Fruit fly (Drosophila melanogaster) whole organism, embryonic: ENCODE measurements around the gene Capa.

Experiments used
- Antp ChIP-seq: fragments of 200-800 bp; sonication (Bioruptor generic); optimal IDR thresholded peaks from 3 replicates; lab custom pipeline; 2016; ENCODE audit warnings: missing biosample characterization, missing genetic modification characterization
- BEAF-32 ChIP-seq: fragments of 200-800 bp; sonication (Bioruptor generic); optimal IDR thresholded peaks from 3 replicates; lab custom pipeline; 2017; ENCODE audit warnings: missing biosample characterization, missing genetic modification characterization, mild to moderate bottlenecking, moderate library complexity, missing genetic modification reagents
- BtbVII ChIP-seq: fragments of 200-800 bp; sonication (Bioruptor generic); optimal IDR thresholded peaks from 3 replicates; lab custom pipeline; 2017; ENCODE audit warnings: missing biosample characterization, mild to moderate bottlenecking, missing genetic modification characterization
- CG10274 ChIP-seq: fragments of 200-800 bp; sonication (Bioruptor generic); optimal IDR thresholded peaks from 3 replicates; lab custom pipeline; 2017; ENCODE audit warnings: missing biosample characterization, mild to moderate bottlenecking, missing genetic modification characterization
- CG10979 ChIP-seq: fragments of 200-800 bp; sonication (Bioruptor generic); optimal IDR thresholded peaks from 2 replicates; lab custom pipeline; 2018; ENCODE audit warnings: missing biosample characterization, mild to moderate bottlenecking, missing genetic modification characterization, moderate library complexity
- CG12219 ChIP-seq: fragments of 200-800 bp; sonication (Bioruptor generic); optimal IDR thresholded peaks from 3 replicates; lab custom pipeline; 2018; ENCODE audit warnings: missing biosample characterization, mild to moderate bottlenecking, missing genetic modification characterization
- CG17328 ChIP-seq: fragments of 200-800 bp; sonication (Bioruptor generic); IDR thresholded peaks from 2 replicates; pipeline ENCODE4 v1.3.6; 2022; ENCODE audit warnings: missing biosample characterization, missing genetic modification characterization
- CG17359 ChIP-seq: fragments of 200-800 bp; sonication (Bioruptor generic); optimal IDR thresholded peaks from 3 replicates; lab custom pipeline; 2018; ENCODE audit warnings: missing biosample characterization, mild to moderate bottlenecking, missing genetic modification characterization, moderate library complexity
- CG30431 ChIP-seq: fragments of 200-800 bp; sonication (Bioruptor generic); optimal IDR thresholded peaks from 2 replicates; lab custom pipeline; 2017; ENCODE audit warnings: missing biosample characterization, missing genetic modification characterization
- CG31388 ChIP-seq: fragments of 200-800 bp; sonication (Bioruptor generic); optimal IDR thresholded peaks from 2 replicates; lab custom pipeline; 2016; ENCODE audit warnings: missing biosample characterization, missing genetic modification characterization
- CG32772 ChIP-seq: fragments of 200-800 bp; sonication (Bioruptor generic); IDR thresholded peaks from 2 replicates; pipeline ENCODE4 v1.3.6; 2022; ENCODE audit warnings: missing biosample characterization, missing genetic modification characterization
- CG3847 ChIP-seq: fragments of 200-800 bp; sonication (Bioruptor generic); IDR thresholded peaks from 2 replicates; pipeline ENCODE4 v1.3.6; 2022; ENCODE audit warnings: missing biosample characterization, missing genetic modification characterization
- CG42726 ChIP-seq: fragments of 200-800 bp; sonication (Bioruptor generic); IDR thresholded peaks from 2 replicates; pipeline ENCODE4 v1.3.6; 2022; ENCODE audit warnings: missing biosample characterization, missing genetic modification characterization; ENCODE audit not compliant: partially characterized antibody
- CG4730 ChIP-seq: fragments of 200-800 bp; sonication (Bioruptor generic); IDR thresholded peaks from 2 replicates; pipeline ENCODE4 v1.3.6; 2022; ENCODE audit warnings: missing biosample characterization, missing genetic modification characterization
- CG6791 ChIP-seq: fragments of 200-800 bp; sonication (Bioruptor generic); IDR thresholded peaks from 3 replicates; pipeline ENCODE4 v1.3.6; 2022; ENCODE audit warnings: missing biosample characterization, missing genetic modification characterization; ENCODE audit not compliant: partially characterized antibody
- CG7271 ChIP-seq: fragments of 200-800 bp; sonication (Bioruptor generic); optimal IDR thresholded peaks from 2 replicates; lab custom pipeline; 2018; ENCODE audit warnings: missing biosample characterization, mild to moderate bottlenecking, missing genetic modification characterization, moderate library complexity
- CG7556 ChIP-seq: fragments of 200-800 bp; sonication (Bioruptor generic); optimal IDR thresholded peaks from 2 replicates; lab custom pipeline; 2017; ENCODE audit warnings: missing biosample characterization, mild to moderate bottlenecking, missing genetic modification characterization
- CG8944 ChIP-seq: fragments of 200-800 bp; sonication (Bioruptor generic); optimal IDR thresholded peaks from 3 replicates; lab custom pipeline; 2016; ENCODE audit warnings: missing biosample characterization, missing genetic modification characterization
- CG9727 ChIP-seq: fragments of 200-800 bp; sonication (Bioruptor generic); optimal IDR thresholded peaks from 3 replicates; lab custom pipeline; 2017; ENCODE audit warnings: missing biosample characterization, mild to moderate bottlenecking, missing genetic modification characterization
- CG9876 ChIP-seq: fragments of 200-800 bp; sonication (Bioruptor generic); optimal IDR thresholded peaks from 2 replicates; lab custom pipeline; 2016; ENCODE audit warnings: missing biosample characterization, missing genetic modification characterization
- Ets65A ChIP-seq: fragments of 200-800 bp; sonication (Bioruptor generic); peaks from one replicate; lab custom pipeline; 2016; ENCODE audit warnings: missing biosample characterization, missing genetic modification characterization
- HLH4C ChIP-seq: fragments of 200-800 bp; sonication (Bioruptor generic); IDR thresholded peaks from 3 replicates; pipeline ENCODE4 v1.3.6; 2022; ENCODE audit warnings: missing biosample characterization, missing genetic modification characterization; ENCODE audit not compliant: partially characterized antibody
- Hr3 ChIP-seq: fragments of 200-800 bp; sonication (Bioruptor generic); optimal IDR thresholded peaks from 3 replicates; lab custom pipeline; 2016; ENCODE audit warnings: missing biosample characterization, missing genetic modification characterization
- Hsf ChIP-seq: fragments of 200-800 bp; sonication (Bioruptor generic); optimal IDR thresholded peaks from 3 replicates; lab custom pipeline; 2016; ENCODE audit warnings: missing biosample characterization, missing genetic modification characterization
- Lpt ChIP-seq: fragments of >200 bp; optimal IDR thresholded peaks from 2 replicates; lab custom pipeline; 2018; ENCODE audit warnings: missing biosample characterization, missing genetic modification characterization
- Opbp ChIP-seq: fragments of 200-800 bp; sonication (Bioruptor generic); IDR thresholded peaks from 3 replicates; pipeline ENCODE4 v1.3.6; 2022; ENCODE audit warnings: missing biosample characterization, missing genetic modification characterization; ENCODE audit not compliant: partially characterized antibody
- Ptx1 ChIP-seq: fragments of 200-800 bp; sonication (Bioruptor generic); IDR thresholded peaks from 2 replicates; pipeline ENCODE4 v1.3.6; 2022; ENCODE audit warnings: missing biosample characterization, missing genetic modification characterization
- Ssrp ChIP-seq: fragments of 200-800 bp; sonication (Bioruptor generic); optimal IDR thresholded peaks from 2 replicates; lab custom pipeline; 2018; ENCODE audit warnings: missing biosample characterization, mild to moderate bottlenecking, missing genetic modification characterization, moderate library complexity
- ase ChIP-seq: fragments of 200-800 bp; sonication (Bioruptor generic); IDR thresholded peaks from 3 replicates; pipeline ENCODE4 v1.3.6; 2022; ENCODE audit warnings: missing biosample characterization, missing genetic modification characterization
- bbx ChIP-seq: fragments of 200-800 bp; sonication (Bioruptor generic); IDR thresholded peaks from 2 replicates; pipeline ENCODE4 v1.3.6; 2022; ENCODE audit warnings: missing biosample characterization, missing genetic modification characterization; ENCODE audit not compliant: partially characterized antibody
- bigmax ChIP-seq: fragments of 200-800 bp; sonication (Bioruptor generic); optimal IDR thresholded peaks from 2 replicates; lab custom pipeline; 2018; ENCODE audit warnings: missing biosample characterization, mild to moderate bottlenecking, missing genetic modification characterization
- disco-r ChIP-seq: fragments of 200-800 bp; sonication (Bioruptor generic); optimal IDR thresholded peaks from 2 replicates; lab custom pipeline; 2016; ENCODE audit warnings: missing biosample characterization, missing genetic modification characterization
- dm ChIP-seq: fragments of 200-800 bp; sonication (Bioruptor generic); optimal IDR thresholded peaks from 3 replicates; lab custom pipeline; 2016; ENCODE audit warnings: missing biosample characterization, missing genetic modification characterization
- dpn ChIP-seq, 2 experiments: fragments of 200-800 bp; sonication (Bioruptor generic); optimal IDR thresholded peaks; 3 replicates each; lab custom pipeline; 2016; ENCODE audit warnings: missing biosample characterization in 2 of 2, missing genetic modification characterization in 2 of 2
- emc ChIP-seq: fragments of 200-800 bp; sonication (Bioruptor generic); optimal IDR thresholded peaks from 2 replicates; lab custom pipeline; 2016; ENCODE audit warnings: missing biosample characterization, missing genetic modification characterization
- grn ChIP-seq: fragments of 200-800 bp; sonication (Bioruptor generic); optimal IDR thresholded peaks from 3 replicates; lab custom pipeline; 2017; ENCODE audit warnings: missing biosample characterization, missing genetic modification characterization
- hbn ChIP-seq: fragments of 200-800 bp; sonication (Bioruptor generic); IDR thresholded peaks from 2 replicates; pipeline ENCODE4 v1.3.6; 2022; ENCODE audit warnings: missing biosample characterization, missing genetic modification characterization; ENCODE audit not compliant: partially characterized antibody
- her ChIP-seq: fragments of 200-800 bp; sonication (Bioruptor generic); optimal IDR thresholded peaks from 2 replicates; lab custom pipeline; 2016; ENCODE audit warnings: missing biosample characterization, missing genetic modification characterization
- kni ChIP-seq: fragments of 200-800 bp; sonication (Bioruptor generic); optimal IDR thresholded peaks from 3 replicates; lab custom pipeline; 2017; ENCODE audit warnings: mild to moderate bottlenecking, missing biosample characterization, missing genetic modification reagents, missing genetic modification characterization
- lilli ChIP-seq: fragments of 200-800 bp; sonication (Bioruptor generic); optimal IDR thresholded peaks from 3 replicates; lab custom pipeline; 2016; ENCODE audit warnings: missing biosample characterization, missing genetic modification characterization
- luna ChIP-seq: fragments of 200-800 bp; sonication (Bioruptor generic); optimal IDR thresholded peaks from 2 replicates; lab custom pipeline; 2016; ENCODE audit warnings: missing biosample characterization, missing genetic modification characterization
- peb ChIP-seq: fragments of 200-800 bp; sonication (Bioruptor generic); IDR thresholded peaks from 2 replicates; pipeline ENCODE4 v1.3.6; 2022; ENCODE audit warnings: missing biosample characterization, missing genetic modification characterization
- phol ChIP-seq: fragments of 200-800 bp; sonication (Bioruptor generic); optimal IDR thresholded peaks from 3 replicates; lab custom pipeline; 2018; ENCODE audit warnings: missing biosample characterization, mild to moderate bottlenecking, missing genetic modification characterization, moderate library complexity
- ro ChIP-seq: fragments of 200-800 bp; sonication (Bioruptor generic); IDR thresholded peaks from 2 replicates; pipeline ENCODE4 v1.3.6; 2022; ENCODE audit warnings: missing biosample characterization, missing genetic modification characterization
- sens-2 ChIP-seq: fragments of 200-800 bp; sonication (Bioruptor generic); IDR thresholded peaks from 2 replicates; pipeline ENCODE4 v1.3.6; 2022; ENCODE audit warnings: missing biosample characterization, missing genetic modification characterization
- sqz ChIP-seq: fragments of 200-800 bp; sonication (Bioruptor generic); optimal IDR thresholded peaks from 3 replicates; lab custom pipeline; 2018; ENCODE audit warnings: missing biosample characterization, mild to moderate bottlenecking, missing genetic modification characterization
- tin ChIP-seq: fragments of 200-800 bp; sonication (Bioruptor generic); optimal IDR thresholded peaks from 3 replicates; lab custom pipeline; 2016; ENCODE audit warnings: missing biosample characterization, missing genetic modification characterization
- tio ChIP-seq: fragments of 200-800 bp; sonication (Bioruptor generic); optimal IDR thresholded peaks from 2 replicates; lab custom pipeline; 2017; ENCODE audit warnings: missing biosample characterization, missing genetic modification characterization, inconsistent platforms
- toy ChIP-seq: fragments of 200-800 bp; sonication (Bioruptor generic); IDR thresholded peaks from 2 replicates; pipeline ENCODE4 v1.3.6; 2022; ENCODE audit warnings: missing biosample characterization, missing genetic modification characterization
- trem ChIP-seq: fragments of 200-800 bp; optimal IDR thresholded peaks from 3 replicates; lab custom pipeline; 2019; ENCODE audit warnings: missing biosample characterization, mild to moderate bottlenecking, missing genetic modification characterization, moderate library complexity
- ttk ChIP-seq: fragments of 200-800 bp; sonication (Bioruptor generic); IDR thresholded peaks from 2 replicates; pipeline ENCODE4 v2.1.2; 2022; ENCODE audit warnings: missing biosample characterization, missing genetic modification characterization

Gene Capa

dm6 chr3R:29903775-29904356, 10.3 kb downstream of the Capa start, which contains the start of gene CG15517 (continued):
- TF ChIP-seq phol (tag; lab: Kevin White, UChicago) (no peak), ttk (GFP tag; lab: Robert Waterston, UW) (no peak), Hr3 (GFP tag; lab: Kevin White, UChicago) (peak; percentile 2), Antp (GFP tag; lab: Kevin White, UChicago) (no peak), BtbVII (no peak), Ssrp (tag; lab: Kevin White, UChicago) (peak; percentile 27), peb (GFP tag; lab: Robert Waterston, UW) (no peak), toy (GFP tag; lab: Robert Waterston, UW) (no peak), CG30431 (no peak), BEAF-32 (no peak), CG17359 (tag; lab: Kevin White, UChicago) (no peak), emc (GFP tag; lab: Kevin White, UChicago) (no peak), CG10274 (no peak), Ets65A (GFP tag; lab: Kevin White, UChicago) (peak; percentile 53), CG7556 (GFP tag; lab: Kevin White, UChicago) (no peak), CG7271 (tag; lab: Kevin White, UChicago) (no peak), CG3847 (GFP tag; lab: Robert Waterston, UW) (0 out of 2 replicates have a peak, but pooled peaks have one; percentile 9), CG31388 (no peak), bbx (GFP tag; lab: Robert Waterston, UW) (no peak), dpn (GFP tag; optimal IDR thresholded peaks at IDR 0.05; lab: Kevin White, UChicago) (no peak), CG42726 (GFP tag; lab: Robert Waterston, UW) (peak; percentile 61), ro (GFP tag; lab: Robert Waterston, UW) (no peak), CG9727 (GFP tag; lab: Kevin White, UChicago) (no peak), ase (GFP tag; lab: Robert Waterston, UW) (no peak; the same call in 2 of the 3 replicates), disco-r (GFP tag; lab: Kevin White, UChicago) (no peak), Hsf (GFP tag; lab: Kevin White, UChicago) (no peak), Lpt (GFP tag; lab: Kevin White, UChicago) (no peak), lilli (GFP tag; lab: Kevin White, UChicago) (no peak), trem (tag; lab: Kevin White, UChicago) (peak; percentile 3), CG9876 (no peak), luna (no peak), bigmax (no peak), hbn (GFP tag; lab: Robert Waterston, UW) (no peak), CG10979 (no peak), CG17328 (GFP tag; lab: Robert Waterston, UW) (no peak), CG4730 (GFP tag; lab: Robert Waterston, UW) (no peak), CG6791 (peak; percentile 60; the same call in 1 of the 3 replicates), tin (GFP tag; lab: Kevin White, UChicago) (no peak), CG12219 (GFP tag; lab: Kevin White, UChicago) (no peak), CG32772 (GFP tag; lab: Robert Waterston, UW) (no peak), tio (GFP tag; lab: Kevin White, UChicago) (no peak), Ptx1 (peak; percentile 43; the same call in 1 of the 2 replicates), sens-2 (GFP tag; lab: Robert Waterston, UW) (no peak), CG8944 (GFP tag; lab: Kevin White, UChicago) (no peak), grn (GFP tag; lab: Kevin White, UChicago) (no peak), HLH4C (GFP tag; lab: Robert Waterston, UW) (no peak), Opbp (GFP tag; lab: Robert Waterston, UW) (no peak), sqz (GFP tag; lab: Kevin White, UChicago) (no peak), her (no peak), kni (GFP tag; lab: Kevin White, UChicago) (no peak), dm (GFP tag; lab: Kevin White, UChicago) (no peak)
